Fruit fly (Drosophila melanogaster) whole organism, embryonic: Measurements from ENCODE around the gene Hacd1.

Source experiments
- ATbp ChIP-seq: fragments of 200-800 bp; sonication (Bioruptor generic); optimal IDR thresholded peaks from 2 replicates; lab custom pipeline; 2017; ENCODE audit warnings: missing biosample characterization, mild to moderate bottlenecking, missing genetic modification characterization, missing genetic modification reagents
- Asciz ChIP-seq: fragments of 200-800 bp; sonication (Bioruptor generic); optimal IDR thresholded peaks from 2 replicates; lab custom pipeline; 2017; ENCODE audit warnings: missing biosample characterization, mild to moderate bottlenecking, missing genetic modification characterization, missing genetic modification reagents
- B-H1 ChIP-seq: fragments of 200-800 bp; sonication (Bioruptor generic); IDR thresholded peaks from 3 replicates; pipeline ENCODE4 v1.3.6; 2022; ENCODE audit warnings: missing biosample characterization, missing genetic modification characterization
- BtbVII ChIP-seq: fragments of 200-800 bp; sonication (Bioruptor generic); optimal IDR thresholded peaks from 3 replicates; lab custom pipeline; 2017; ENCODE audit warnings: missing biosample characterization, mild to moderate bottlenecking, missing genetic modification characterization
- CG10274 ChIP-seq: fragments of 200-800 bp; sonication (Bioruptor generic); optimal IDR thresholded peaks from 3 replicates; lab custom pipeline; 2017; ENCODE audit warnings: missing biosample characterization, mild to moderate bottlenecking, missing genetic modification characterization
- CG10321 ChIP-seq: fragments of 200-800 bp; sonication (Bioruptor generic); IDR thresholded peaks from 2 replicates; pipeline ENCODE4 v1.3.6; 2022; ENCODE audit warnings: missing biosample characterization, missing genetic modification characterization
- CG10366 ChIP-seq: fragments of 200-800 bp; sonication (Bioruptor generic); IDR thresholded peaks from 2 replicates; pipeline ENCODE4 v1.3.6; 2022; ENCODE audit warnings: missing biosample characterization, missing genetic modification characterization
- CG12769 ChIP-seq: fragments of 200-800 bp; sonication (Bioruptor generic); optimal IDR thresholded peaks from 2 replicates; lab custom pipeline; 2019; ENCODE audit warnings: missing biosample characterization, mild to moderate bottlenecking, missing genetic modification characterization, moderate library complexity
- CG15269 ChIP-seq: fragments of 200-800 bp; sonication (Bioruptor generic); optimal IDR thresholded peaks from 2 replicates; lab custom pipeline; 2018; ENCODE audit warnings: missing biosample characterization, mild to moderate bottlenecking, missing genetic modification characterization, moderate library complexity
- CG1647 ChIP-seq: fragments of 200-800 bp; sonication (Bioruptor generic); optimal IDR thresholded peaks from 3 replicates; lab custom pipeline; 2016; ENCODE audit warnings: missing biosample characterization, missing genetic modification characterization
- CG17359 ChIP-seq: fragments of 200-800 bp; sonication (Bioruptor generic); optimal IDR thresholded peaks from 3 replicates; lab custom pipeline; 2018; ENCODE audit warnings: missing biosample characterization, mild to moderate bottlenecking, missing genetic modification characterization, moderate library complexity
- CG1832 ChIP-seq: fragments of 200-800 bp; sonication (Bioruptor generic); optimal IDR thresholded peaks from 2 replicates; lab custom pipeline; 2017; ENCODE audit warnings: missing biosample characterization, mild to moderate bottlenecking, missing genetic modification characterization, inconsistent platforms
- CG18599 ChIP-seq: fragments of 200-800 bp; sonication (Bioruptor generic); optimal IDR thresholded peaks from 3 replicates; lab custom pipeline; 2017; ENCODE audit warnings: missing biosample characterization, missing genetic modification characterization, mild to moderate bottlenecking, moderate library complexity, missing genetic modification reagents
- CG2116 ChIP-seq: fragments of 200-800 bp; sonication (Bioruptor generic); optimal IDR thresholded peaks from 3 replicates; lab custom pipeline; 2018; ENCODE audit warnings: missing biosample characterization, mild to moderate bottlenecking, missing genetic modification characterization
- CG2889 ChIP-seq: fragments of 200-800 bp; sonication (Bioruptor generic); IDR thresholded peaks from 3 replicates; pipeline ENCODE4 v1.3.6; 2022; ENCODE audit warnings: missing biosample characterization, missing genetic modification characterization
- CG34376 ChIP-seq: fragments of 200-800 bp; sonication (Bioruptor generic); optimal IDR thresholded peaks from 2 replicates; lab custom pipeline; 2018; ENCODE audit warnings: missing biosample characterization, mild to moderate bottlenecking, missing genetic modification characterization
- CG4820 ChIP-seq: fragments of 200-800 bp; sonication (Bioruptor generic); optimal IDR thresholded peaks from 3 replicates; lab custom pipeline; 2016; ENCODE audit warnings: missing biosample characterization, missing genetic modification characterization
- CG6791 ChIP-seq: fragments of 200-800 bp; sonication (Bioruptor generic); IDR thresholded peaks from 3 replicates; pipeline ENCODE4 v1.3.6; 2022; ENCODE audit warnings: missing biosample characterization, missing genetic modification characterization; ENCODE audit not compliant: partially characterized antibody
- CG9727 ChIP-seq: fragments of 200-800 bp; sonication (Bioruptor generic); optimal IDR thresholded peaks from 3 replicates; lab custom pipeline; 2017; ENCODE audit warnings: missing biosample characterization, mild to moderate bottlenecking, missing genetic modification characterization
- Dfd ChIP-seq, 2 experiments: fragments of >200 bp; optimal IDR thresholded peaks; 2 replicates each; lab custom pipeline; 2017; ENCODE audit warnings: missing biosample characterization in 2 of 2, missing genetic modification characterization in 2 of 2
- Doc2 ChIP-seq: fragments of 200-800 bp; sonication (Bioruptor generic); IDR thresholded peaks from 2 replicates; pipeline ENCODE4 v1.3.6; 2022; ENCODE audit warnings: missing biosample characterization, missing genetic modification characterization
- HLH3B ChIP-seq: fragments of 200-800 bp; sonication (Bioruptor generic); IDR thresholded peaks from 2 replicates; pipeline ENCODE4 v1.3.6; 2022; ENCODE audit warnings: missing biosample characterization, missing genetic modification characterization
- HmgD ChIP-seq: fragments of 200-800 bp; sonication (Bioruptor generic); optimal IDR thresholded peaks from 3 replicates; lab custom pipeline; 2016; ENCODE audit warnings: missing biosample characterization, missing genetic modification characterization
- Hmx ChIP-seq: fragments of 200-800 bp; sonication (Bioruptor generic); optimal IDR thresholded peaks from 2 replicates; lab custom pipeline; 2016; ENCODE audit warnings: missing biosample characterization, missing genetic modification characterization
- Hr3 ChIP-seq: fragments of 200-800 bp; sonication (Bioruptor generic); optimal IDR thresholded peaks from 3 replicates; lab custom pipeline; 2016; ENCODE audit warnings: missing biosample characterization, missing genetic modification characterization
- Kr ChIP-seq: fragments of 200-800 bp; sonication (Bioruptor generic); optimal IDR thresholded peaks from 2 replicates; lab custom pipeline; 2017; ENCODE audit warnings: missing biosample characterization, mild to moderate bottlenecking, missing genetic modification characterization
- Med ChIP-seq: fragments of 200-800 bp; sonication (Bioruptor generic); peaks from one replicate; lab custom pipeline; 2016; ENCODE audit warnings: missing biosample characterization, missing genetic modification characterization, mild to moderate bottlenecking, inconsistent platforms, moderate library complexity
- Myb ChIP-seq: fragments of 200-800 bp; sonication (Bioruptor generic); optimal IDR thresholded peaks from 2 replicates; lab custom pipeline; 2016; ENCODE audit warnings: missing biosample characterization, missing genetic modification characterization
- NFAT ChIP-seq: fragments of 200-800 bp; sonication (Bioruptor generic); IDR thresholded peaks from 2 replicates; pipeline ENCODE4 v1.3.6; 2022; ENCODE audit warnings: missing biosample characterization, missing genetic modification characterization
- Nf-YC ChIP-seq: fragments of 200-800 bp; optimal IDR thresholded peaks from 3 replicates; lab custom pipeline; 2019; ENCODE audit warnings: missing biosample characterization, mild to moderate bottlenecking, missing genetic modification characterization, moderate library complexity
- PHDP ChIP-seq: fragments of 200-800 bp; sonication (Bioruptor generic); optimal IDR thresholded peaks from 3 replicates; lab custom pipeline; 2018; ENCODE audit warnings: missing biosample characterization, mild to moderate bottlenecking, missing genetic modification characterization, moderate library complexity
- Ptx1 ChIP-seq: fragments of 200-800 bp; sonication (Bioruptor generic); IDR thresholded peaks from 2 replicates; pipeline ENCODE4 v1.3.6; 2022; ENCODE audit warnings: missing biosample characterization, missing genetic modification characterization
- Sin3A ChIP-seq: fragments of >200 bp; optimal IDR thresholded peaks from 2 replicates; lab custom pipeline; 2018
- Spps ChIP-seq: fragments of 200-800 bp; sonication (Bioruptor generic); optimal IDR thresholded peaks from 2 replicates; lab custom pipeline; 2018; ENCODE audit warnings: missing biosample characterization, mild to moderate bottlenecking, missing genetic modification characterization
- Tbp ChIP-seq: fragments of >200 bp; optimal IDR thresholded peaks from 2 replicates; lab custom pipeline; 2018; ENCODE audit warnings: missing biosample characterization, missing genetic modification characterization
- Usf ChIP-seq: fragments of 200-800 bp; sonication (Bioruptor generic); optimal IDR thresholded peaks from 2 replicates; lab custom pipeline; 2017; ENCODE audit warnings: missing genotype, missing biosample characterization, missing genetic modification characterization
- ap ChIP-seq: fragments of 200-800 bp; sonication (Bioruptor generic); IDR thresholded peaks from 2 replicates; pipeline ENCODE4 v1.3.6; 2022; ENCODE audit warnings: missing biosample characterization, missing genetic modification characterization
- ash1 ChIP-seq: fragments of 200-800 bp; sonication (Bioruptor generic); optimal IDR thresholded peaks from 2 replicates; lab custom pipeline; 2018; ENCODE audit warnings: missing biosample characterization, mild to moderate bottlenecking, missing genetic modification characterization
- bbx ChIP-seq: fragments of 200-800 bp; sonication (Bioruptor generic); IDR thresholded peaks from 2 replicates; pipeline ENCODE4 v1.3.6; 2022; ENCODE audit warnings: missing biosample characterization, missing genetic modification characterization; ENCODE audit not compliant: partially characterized antibody
- br ChIP-seq: fragments of >200 bp; optimal IDR thresholded peaks from 2 replicates; lab custom pipeline; 2017
- chinmo ChIP-seq: fragments of 200-800 bp; sonication (Bioruptor generic); IDR thresholded peaks from 4 replicates; pipeline ENCODE4 v1.3.6; 2022; ENCODE audit warnings: missing biosample characterization, missing genetic modification characterization; ENCODE audit not compliant: partially characterized antibody
- dm ChIP-seq: fragments of 200-800 bp; sonication (Bioruptor generic); optimal IDR thresholded peaks from 3 replicates; lab custom pipeline; 2016; ENCODE audit warnings: missing biosample characterization, missing genetic modification characterization
- dysf ChIP-seq: fragments of 200-800 bp; sonication (Bioruptor generic); IDR thresholded peaks from 3 replicates; pipeline ENCODE4 v1.3.6; 2022; ENCODE audit warnings: missing biosample characterization, missing genetic modification characterization
- fd64A ChIP-seq: fragments of 200-800 bp; sonication (Bioruptor generic); optimal IDR thresholded peaks from 3 replicates; lab custom pipeline; 2018; ENCODE audit warnings: missing biosample characterization, mild to moderate bottlenecking, missing genetic modification characterization
- gce ChIP-seq: fragments of 200-800 bp; sonication (Bioruptor generic); IDR thresholded peaks from 3 replicates; pipeline ENCODE4 v1.3.6; 2022; ENCODE audit warnings: missing biosample characterization, missing genetic modification characterization
- gro ChIP-seq: fragments of 200-800 bp; sonication (Bioruptor generic); optimal IDR thresholded peaks from 2 replicates; lab custom pipeline; 2016; ENCODE audit warnings: missing biosample characterization, missing genetic modification characterization
- jing ChIP-seq: fragments of 200-800 bp; sonication (Bioruptor generic); optimal IDR thresholded peaks from 2 replicates; lab custom pipeline; 2018; ENCODE audit warnings: missing biosample characterization, mild to moderate bottlenecking, missing genetic modification characterization
- luna ChIP-seq: fragments of 200-800 bp; sonication (Bioruptor generic); optimal IDR thresholded peaks from 2 replicates; lab custom pipeline; 2016; ENCODE audit warnings: missing biosample characterization, missing genetic modification characterization
- pzg ChIP-seq: fragments of 200-800 bp; sonication (Bioruptor generic); optimal IDR thresholded peaks from 3 replicates; lab custom pipeline; 2018; ENCODE audit warnings: missing biosample characterization, mild to moderate bottlenecking, missing genetic modification characterization, moderate library complexity
- sd ChIP-seq: fragments of 200-800 bp; sonication (Bioruptor generic); optimal IDR thresholded peaks from 3 replicates; lab custom pipeline; 2018; ENCODE audit warnings: missing biosample characterization, mild to moderate bottlenecking, missing genetic modification characterization, moderate library complexity
- slp2 ChIP-seq: fragments of 200-800 bp; sonication (Bioruptor generic); optimal IDR thresholded peaks from 2 replicates; lab custom pipeline; 2016; ENCODE audit warnings: missing biosample characterization, missing genetic modification characterization
- vnd ChIP-seq: fragments of 200-800 bp; sonication (Bioruptor generic); IDR thresholded peaks from 3 replicates; pipeline ENCODE4 v1.3.6; 2022; ENCODE audit warnings: missing biosample characterization, missing genetic modification characterization; ENCODE audit not compliant: partially characterized antibody

Hacd1 gene

dm6 chr2L:12030552-12031131 is 28.6 kb upstream of the Hacd1 start (continued):
- no peak for TF ChIP-seq CG6791 (GFP tag; lab: Robert Waterston, UW)
- TF ChIP-seq CG4820 (GFP tag; lab: Kevin White, UChicago) = no peak
- no peak for TF ChIP-seq CG2116 (GFP tag; lab: Kevin White, UChicago)
- no peak for TF ChIP-seq CG10274 (GFP tag; lab: Kevin White, UChicago)
- peak; percentile 9 for TF ChIP-seq gro (GFP tag; lab: Kevin White, UChicago)
- no peak for TF ChIP-seq Dfd (GFP tag; optimal IDR thresholded peaks at IDR 0.05; lab: Kevin White, UChicago)
- TF ChIP-seq ap (GFP tag; lab: Robert Waterston, UW) = no peak
- TF ChIP-seq Hmx (GFP tag; lab: Kevin White, UChicago) = no peak
- no peak for TF ChIP-seq HLH3B (GFP tag; lab: Robert Waterston, UW)
- no peak for TF ChIP-seq CG17359 (tag; lab: Kevin White, UChicago)
- TF ChIP-seq pzg = no peak
- no peak for TF ChIP-seq CG12769 (tag; lab: Kevin White, UChicago)
- TF ChIP-seq HmgD (GFP tag; lab: Kevin White, UChicago) = no peak
- TF ChIP-seq vnd (GFP tag; lab: Robert Waterston, UW) = peak; percentile 44; the same call in 1 of the 3 replicates
- no peak for TF ChIP-seq CG9727 (GFP tag; lab: Kevin White, UChicago)
- TF ChIP-seq gce (GFP tag; lab: Robert Waterston, UW) = no peak
- no peak for TF ChIP-seq CG10366 (GFP tag; lab: Robert Waterston, UW)
- no peak for TF ChIP-seq BtbVII (GFP tag; lab: Kevin White, UChicago)
- TF ChIP-seq CG15269 = no peak
- no peak for TF ChIP-seq Ptx1 (GFP tag; lab: Robert Waterston, UW)
- TF ChIP-seq bbx (GFP tag; lab: Robert Waterston, UW) = no peak
- no peak for TF ChIP-seq fd64A (GFP tag; lab: Kevin White, UChicago)
- no peak for TF ChIP-seq CG10321 (GFP tag; lab: Robert Waterston, UW)
- TF ChIP-seq sd (tag; lab: Kevin White, UChicago) = peak; percentile 87
- 0 out of 4 replicates have a peak, but pooled peaks have one; percentile 48 for TF ChIP-seq chinmo
- TF ChIP-seq Myb = no peak
- TF ChIP-seq Sin3A (lab: Kevin White, UChicago) = no peak
- peak; percentile 82 for TF ChIP-seq CG34376
- no peak for TF ChIP-seq dysf
- TF ChIP-seq B-H1 (GFP tag; lab: Robert Waterston, UW) = no peak
- TF ChIP-seq CG1832 (GFP tag; lab: Kevin White, UChicago) = no peak
- no peak for TF ChIP-seq br (lab: Kevin White, UChicago)
- no peak for TF ChIP-seq Spps (tag; lab: Kevin White, UChicago)
- no peak for TF ChIP-seq Kr (GFP tag; lab: Kevin White, UChicago)
- no peak for TF ChIP-seq Doc2 (GFP tag; lab: Robert Waterston, UW)
- TF ChIP-seq Nf-YC (tag; lab: Kevin White, UChicago) = peak; percentile 53
- 0 out of 2 replicates have a peak, but pooled peaks have one; percentile 7 for TF ChIP-seq NFAT (GFP tag; lab: Robert Waterston, UW)
- no peak for TF ChIP-seq ash1
- peak; percentile 12 for TF ChIP-seq Med (GFP tag; lab: Kevin White, UChicago)
- TF ChIP-seq ATbp = no peak
- TF ChIP-seq luna (GFP tag; lab: Kevin White, UChicago) = no peak
- no peak for TF ChIP-seq Usf (GFP tag; lab: Kevin White, UChicago)
- TF ChIP-seq CG18599 (GFP tag; lab: Kevin White, UChicago) = peak; percentile 4
- no peak for TF ChIP-seq CG2889 (GFP tag; lab: Robert Waterston, UW)
- no peak for TF ChIP-seq dm (GFP tag; lab: Kevin White, UChicago)
- no peak for TF ChIP-seq Asciz (GFP tag; lab: Kevin White, UChicago)
- peak; percentile 9 for TF ChIP-seq PHDP (tag; lab: Kevin White, UChicago)
- TF ChIP-seq jing (GFP tag; lab: Kevin White, UChicago) = no peak
- no peak for TF ChIP-seq Tbp (GFP tag; lab: Kevin White, UChicago)
- no peak for TF ChIP-seq Hr3 (GFP tag; lab: Kevin White, UChicago)
- no peak for TF ChIP-seq slp2 (GFP tag; lab: Kevin White, UChicago)
- no peak for TF ChIP-seq CG1647 (GFP tag; lab: Kevin White, UChicago)
